Fruit fly (Drosophila melanogaster): ENCODE measurements around the gene Golgin104.

Gene Golgin104

dm6 chr3L:16384145-16384705 is 32.5 kb upstream of the Golgin104 start (continued):
- TF ChIP-seq wor (GFP tag; IDR thresholded peaks at IDR 0.05) (no peak), HmgD (GFP tag; optimal IDR thresholded peaks at IDR 0.05) (no peak), CG10267 (tag; optimal IDR thresholded peaks at IDR 0.05) (no peak), CG10274 (GFP tag; optimal IDR thresholded peaks at IDR 0.05) (no peak), CG14014 (GFP tag; IDR thresholded peaks at IDR 0.05) (0 out of 2 replicates have a peak, but pooled peaks have one; percentile 6), Dref (GFP tag; IDR thresholded peaks at IDR 0.05) (peak; percentile 9; the same call in 1 of the 2 replicates), C15 (GFP tag; IDR thresholded peaks at IDR 0.05) (no peak), Vsx1 (GFP tag; optimal IDR thresholded peaks at IDR 0.05) (no peak), CG1529 (GFP tag; optimal IDR thresholded peaks at IDR 0.05) (no peak), Hand (GFP tag; optimal IDR thresholded peaks at IDR 0.05) (no peak), Med (GFP tag) (peak; percentile 71), Opbp (GFP tag; IDR thresholded peaks at IDR 0.05; ENCODE audit: partially characterized antibody) (no peak), HmgZ (tag; optimal IDR thresholded peaks at IDR 0.05) (no peak), CG3065 (GFP tag; optimal IDR thresholded peaks at IDR 0.05) (no peak), bowl (GFP tag; IDR thresholded peaks at IDR 0.05) (no peak), CG1832 (GFP tag; optimal IDR thresholded peaks at IDR 0.05) (no peak), Hr78 (GFP tag; optimal IDR thresholded peaks at IDR 0.05) (no peak), CG17359 (tag; optimal IDR thresholded peaks at IDR 0.05) (no peak), CG11504 (tag; optimal IDR thresholded peaks at IDR 0.05) (no peak), CG2712 (tag; optimal IDR thresholded peaks at IDR 0.05) (no peak)

DNA sequence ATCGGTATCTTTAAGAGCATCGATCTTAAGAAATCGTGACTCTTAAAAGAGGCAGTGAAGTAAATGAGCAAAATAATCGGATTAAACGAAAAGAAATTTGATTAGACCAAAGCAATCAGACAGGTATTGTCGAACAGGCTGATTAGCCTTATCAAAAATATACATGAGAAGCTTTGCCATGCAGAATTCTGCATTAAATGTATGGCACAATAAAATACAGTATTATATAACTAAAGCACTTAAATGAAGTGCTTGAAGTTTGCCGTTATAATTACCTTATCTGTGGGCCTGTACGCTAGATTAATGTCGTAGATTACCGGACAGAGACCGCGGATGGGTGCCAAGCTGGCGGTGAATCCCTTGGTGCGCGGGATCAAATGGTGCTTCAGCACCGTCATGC is 31.3 kb upstream of the Golgin104 start:
- TF ChIP-seq Dek (tag; optimal IDR thresholded peaks at IDR 0.05): no peak
- no peak for TF ChIP-seq pnt (GFP tag; optimal IDR thresholded peaks at IDR 0.05)
- TF ChIP-seq Pdp1 (GFP tag; optimal IDR thresholded peaks at IDR 0.05): peak in 1 of 2 experiments; percentile 87
- no peak for TF ChIP-seq cg (GFP tag; optimal IDR thresholded peaks at IDR 0.05)
- TF ChIP-seq grn (GFP tag; optimal IDR thresholded peaks at IDR 0.05): peak; percentile 20
- 0 out of 4 replicates have a peak, but pooled peaks have one; percentile 30 for TF ChIP-seq chinmo (GFP tag; IDR thresholded peaks at IDR 0.05; ENCODE audit: partially characterized antibody)
- no peak for TF ChIP-seq CG3281 (GFP tag; optimal IDR thresholded peaks at IDR 0.05)
- no peak for TF ChIP-seq sc (optimal IDR thresholded peaks at IDR 0.05)
- no peak for TF ChIP-seq sc (GFP tag; optimal IDR thresholded peaks at IDR 0.05)
- no peak for TF ChIP-seq Dfd (GFP tag; optimal IDR thresholded peaks at IDR 0.05)
- peak; percentile 79 for TF ChIP-seq exex (tag; optimal IDR thresholded peaks at IDR 0.05)
- no peak for TF ChIP-seq CTCF (GFP tag; optimal IDR thresholded peaks at IDR 0.05)
- TF ChIP-seq sug (tag; optimal IDR thresholded peaks at IDR 0.05): no peak
- no peak for TF ChIP-seq br (optimal IDR thresholded peaks at IDR 0.05)
- TF ChIP-seq CG7963 (GFP tag; IDR thresholded peaks at IDR 0.05; ENCODE audit: partially characterized antibody): no peak
- TF ChIP-seq Sox102F (GFP tag; optimal IDR thresholded peaks at IDR 0.05): no peak
- TF ChIP-seq CG7839 (tag; optimal IDR thresholded peaks at IDR 0.05): no peak
- no peak for TF ChIP-seq CG8924 (tag; optimal IDR thresholded peaks at IDR 0.05)
- no peak for TF ChIP-seq bbx (GFP tag; IDR thresholded peaks at IDR 0.05; ENCODE audit: partially characterized antibody)
- no peak for TF ChIP-seq CG1602 (GFP tag; optimal IDR thresholded peaks at IDR 0.05)
